Worm (Caenorhabditis elegans) whole organism, L4 larva: ENCODE data around the gene F43E2.11.
"Not testable (repeated sequence)": the region's sequence is repeated elsewhere in the genome, so short reads cannot be mapped to it uniquely, and the experiment has no call there.

Experiments used
- F26F4.8 ChIP-seq: fragments of 200-800 bp; sonication (Bioruptor generic); conservative IDR thresholded peaks from 2 replicates; pipeline ENCODE4 v1.3.6; 2022; ENCODE audit warnings: missing genetic modification characterization, missing compliant biosample characterization
- ZK546.5 ChIP-seq, 2 experiments: sonication (generic microtip); optimal IDR thresholded peaks; 2 replicates each; lab custom pipeline; 2017; ENCODE audit warnings: missing biosample characterization in 2 of 2, missing genetic modification characterization in 2 of 2
- ama-1 ChIP-seq: fragments of 150-350 bp; optimal IDR thresholded peaks from 2 replicates; lab custom pipeline; 2014; ENCODE audit warnings: inconsistent platforms, mixed read lengths
- attf-4 ChIP-seq: sonication (generic microtip); optimal IDR thresholded peaks from 3 replicates; lab custom pipeline; 2017; ENCODE audit warnings: missing biosample characterization, missing genetic modification characterization
- ceh-62 ChIP-seq: sonication (generic microtip); optimal IDR thresholded peaks from 2 replicates; lab custom pipeline; 2017; ENCODE audit warnings: missing biosample characterization, missing genetic modification characterization
- lin-13 ChIP-seq: fragments of 150-350 bp; optimal IDR thresholded peaks from 2 replicates; lab custom pipeline; 2014; ENCODE audit warnings: missing biosample characterization, missing genetic modification reagents, missing genetic modification characterization
- lin-29 ChIP-seq: fragments of 200-800 bp; sonication (Bioruptor generic); IDR thresholded peaks from 2 replicates; pipeline ENCODE4 v1.3.6; 2022; ENCODE audit warnings: missing genetic modification reagents, missing genetic modification characterization, missing compliant biosample characterization
- lin-38 ChIP-seq: fragments of 200-800 bp; sonication (Bioruptor generic); IDR thresholded peaks from 2 replicates; pipeline ENCODE4 v1.3.6; 2022; ENCODE audit warnings: missing genetic modification reagents, missing genetic modification characterization, missing compliant biosample characterization
- lsy-2 ChIP-seq, 2 experiments: fragments of 150-350 bp in 1 of 2; sonication (generic microtip) in 1 of 2; optimal IDR thresholded peaks; 2 replicates each; lab custom pipeline; 2014 to 2017; ENCODE audit warnings: missing biosample characterization in 2 of 2, missing genetic modification characterization in 2 of 2
- nhr-237 ChIP-seq: sonication (generic microtip); optimal IDR thresholded peaks from 2 replicates; lab custom pipeline; 2017; ENCODE audit warnings: missing biosample characterization, missing genetic modification characterization
- nhr-28 ChIP-seq: fragments of 150-350 bp; optimal IDR thresholded peaks from 2 replicates; lab custom pipeline; 2014; ENCODE audit warnings: missing biosample characterization, missing genetic modification characterization
- nhr-42 ChIP-seq: fragments of 200-800 bp; sonication (Bioruptor generic); IDR thresholded peaks from 2 replicates; pipeline ENCODE4 v1.3.6; 2022; ENCODE audit warnings: missing genetic modification characterization, missing compliant biosample characterization
- nhr-77 ChIP-seq: fragments of 150-350 bp; optimal IDR thresholded peaks from 2 replicates; lab custom pipeline; 2014; ENCODE audit warnings: missing biosample characterization, missing genetic modification characterization
- unc-62 ChIP-seq, 3 experiments: fragments of 150-350 bp in 1 of 3; sonication (generic microtip); optimal IDR thresholded peaks in 2 of 3; peaks in 1 of 3; 1 replicate in 1 of 3; 2 replicates in 2 of 3; lab custom pipeline; 2014 to 2017; ENCODE audit warnings: missing biosample characterization in 3 of 3, missing genetic modification characterization in 3 of 3, missing genetic modification reagents in 3 of 3, missing genotype in 1 of 3

- not testable (repeated sequence) for TF ChIP-seq ama-1 (lab: Kevin White, UChicago); F26F4.8 (GFP tag; lab: Robert Waterston, UW); lsy-2 (tag; optimal IDR thresholded peaks at IDR 0.05; lab: Kevin White, UChicago); lin-13 (GFP tag; lab: Kevin White, UChicago); nhr-28 (tag; lab: Kevin White, UChicago); unc-62 (GFP tag; optimal IDR thresholded peaks at IDR 0.05 in 1 of 2; lab: Kevin White, UChicago); unc-62 (tag; optimal IDR thresholded peaks at IDR 0.05; lab: Kevin White, UChicago); attf-4; nhr-237 (tag; lab: Kevin White, UChicago); lin-38 (GFP tag; lab: Robert Waterston, UW); nhr-42 (GFP tag; lab: Robert Waterston, UW); lin-29 (GFP tag; lab: Robert Waterston, UW); ceh-62 (tag; lab: Kevin White, UChicago); ZK546.5 (tag; optimal IDR thresholded peaks at IDR 0.05; lab: Kevin White, UChicago); nhr-77 (tag; lab: Kevin White, UChicago)
Observed at ce11 chrII:7370195-7370594, at the start of gene F43E2.11.
